Fruit fly (Drosophila melanogaster): ENCODE data around the gene slp1.

dm6 chr2L:3804641-3805273 lies 20.7 kb upstream of the slp1 start:
- TF ChIP-seq psq (optimal IDR thresholded peaks at IDR 0.05): no peak
- TF ChIP-seq insv (optimal IDR thresholded peaks at IDR 0.05): no peak
